Fruit fly (Drosophila melanogaster): ENCODE data around the gene rdo.

DNA sequence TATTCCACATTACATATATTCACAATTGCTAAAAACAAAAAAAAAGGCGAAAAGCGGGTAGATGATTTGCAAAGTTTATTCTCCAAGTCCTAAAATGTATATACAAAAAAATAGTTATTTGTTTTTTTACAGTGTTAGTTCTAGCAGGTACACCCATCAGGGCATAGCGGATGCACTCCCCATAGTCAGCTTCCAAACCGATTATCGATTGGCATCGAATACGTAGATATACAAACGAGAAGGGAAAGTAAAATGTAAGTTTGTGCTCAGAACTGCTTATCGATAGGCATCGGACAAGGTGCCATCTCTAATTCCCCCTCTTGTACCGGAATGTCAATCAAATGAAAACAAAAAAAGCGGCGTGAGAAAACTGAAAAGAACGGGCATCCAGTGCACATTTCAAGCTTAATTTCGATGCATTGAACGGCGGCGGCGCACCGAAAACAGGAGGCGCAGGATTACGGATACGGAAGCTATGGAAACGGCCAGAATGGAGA lies 49.1 kb upstream of the rdo start, which contains the start of gene CG5674:
- TF ChIP-seq CG8478 (optimal IDR thresholded peaks at IDR 0.05) (no peak), CTCF (optimal IDR thresholded peaks at IDR 0.05) (peak; percentile 72 to 81)
